Worm (Caenorhabditis elegans): ENCODE results near the gene K03B8.4.

ce11 chrV:11398616-11399015 lies 3.7 kb upstream of the K03B8.4 start, which contains the start of gene nas-17:
- no peak for TF ChIP-seq pes-1 (GFP tag; IDR thresholded peaks at IDR 0.05)
- no peak for TF ChIP-seq ama-1 (optimal IDR thresholded peaks at IDR 0.05)

All from whole organism, early embryonic.